Fruit fly (Drosophila melanogaster) whole organism, embryonic: ENCODE results near the gene CG15203.

Experiments used
- B-H2 ChIP-seq: fragments of 200-800 bp; sonication (Bioruptor generic); optimal IDR thresholded peaks from 2 replicates; lab custom pipeline; 2018; ENCODE audit warnings: missing biosample characterization, mild to moderate bottlenecking, missing genetic modification characterization
- CG10321 ChIP-seq: fragments of 200-800 bp; sonication (Bioruptor generic); IDR thresholded peaks from 2 replicates; pipeline ENCODE4 v1.3.6; 2022; ENCODE audit warnings: missing biosample characterization, missing genetic modification characterization
- CG10979 ChIP-seq: fragments of 200-800 bp; sonication (Bioruptor generic); optimal IDR thresholded peaks from 2 replicates; lab custom pipeline; 2018; ENCODE audit warnings: missing biosample characterization, mild to moderate bottlenecking, missing genetic modification characterization, moderate library complexity
- CG11504 ChIP-seq: fragments of 200-800 bp; sonication (Bioruptor generic); optimal IDR thresholded peaks from 3 replicates; lab custom pipeline; 2019; ENCODE audit warnings: missing biosample characterization, mild to moderate bottlenecking, missing genetic modification characterization, moderate library complexity
- CG11695 ChIP-seq: fragments of 200-800 bp; sonication (Bioruptor generic); IDR thresholded peaks from 3 replicates; pipeline ENCODE4 v1.3.6; 2022; ENCODE audit warnings: missing biosample characterization, missing genetic modification characterization
- CG14667 ChIP-seq: fragments of 200-800 bp; sonication (Bioruptor generic); IDR thresholded peaks from 2 replicates; pipeline ENCODE4 v1.3.6; 2022; ENCODE audit warnings: missing biosample characterization, missing genetic modification characterization
- CG15514 ChIP-seq: fragments of 200-800 bp; sonication (Bioruptor generic); optimal IDR thresholded peaks from 3 replicates; lab custom pipeline; 2017; ENCODE audit warnings: missing biosample characterization, missing genetic modification characterization, mild to moderate bottlenecking, moderate library complexity, missing genetic modification reagents
- CG17361 ChIP-seq: fragments of 200-800 bp; sonication (Bioruptor generic); IDR thresholded peaks from 3 replicates; pipeline ENCODE4 v1.3.6; 2022; ENCODE audit warnings: missing biosample characterization, missing genetic modification characterization
- CG17568 ChIP-seq: fragments of 200-800 bp; sonication (Bioruptor generic); optimal IDR thresholded peaks from 2 replicates; lab custom pipeline; 2018; ENCODE audit warnings: missing biosample characterization, mild to moderate bottlenecking, missing genetic modification characterization, moderate library complexity
- CG2712 ChIP-seq: fragments of 200-800 bp; optimal IDR thresholded peaks from 3 replicates; lab custom pipeline; 2019; ENCODE audit warnings: missing biosample characterization, mild to moderate bottlenecking, missing genetic modification characterization, moderate library complexity
- CG30403 ChIP-seq: fragments of 200-800 bp; sonication (Bioruptor generic); optimal IDR thresholded peaks from 3 replicates; lab custom pipeline; 2016; ENCODE audit warnings: missing biosample characterization, missing genetic modification characterization
- CG31388 ChIP-seq: fragments of 200-800 bp; sonication (Bioruptor generic); optimal IDR thresholded peaks from 2 replicates; lab custom pipeline; 2016; ENCODE audit warnings: missing biosample characterization, missing genetic modification characterization
- CG3838 ChIP-seq: fragments of 200-800 bp; sonication (Bioruptor generic); optimal IDR thresholded peaks from 3 replicates; lab custom pipeline; 2016; ENCODE audit warnings: missing biosample characterization, missing genetic modification characterization
- CG3847 ChIP-seq: fragments of 200-800 bp; sonication (Bioruptor generic); IDR thresholded peaks from 2 replicates; pipeline ENCODE4 v1.3.6; 2022; ENCODE audit warnings: missing biosample characterization, missing genetic modification characterization
- CG4424 ChIP-seq: fragments of 200-800 bp; sonication (Bioruptor generic); optimal IDR thresholded peaks from 3 replicates; lab custom pipeline; 2016; ENCODE audit warnings: missing biosample characterization, missing genetic modification characterization
- CG7372 ChIP-seq: fragments of 200-800 bp; sonication (Bioruptor generic); IDR thresholded peaks from 2 replicates; pipeline ENCODE4 v1.3.6; 2022; ENCODE audit warnings: missing biosample characterization, missing genetic modification characterization
- CkIIα-i1 ChIP-seq: fragments of 200-800 bp; sonication (Bioruptor generic); IDR thresholded peaks from 2 replicates; pipeline ENCODE4 v1.3.6; 2022; ENCODE audit warnings: missing biosample characterization, missing genetic modification characterization
- CoRest ChIP-seq: fragments of 200-800 bp; sonication (Bioruptor generic); optimal IDR thresholded peaks from 3 replicates; lab custom pipeline; 2018; ENCODE audit warnings: missing biosample characterization, mild to moderate bottlenecking, missing genetic modification characterization, moderate library complexity
- D19A ChIP-seq: fragments of 200-800 bp; optimal IDR thresholded peaks from 3 replicates; lab custom pipeline; 2019; ENCODE audit warnings: missing biosample characterization, mild to moderate bottlenecking, missing genetic modification characterization, moderate library complexity
- Doc3 ChIP-seq: fragments of 200-800 bp; sonication (Bioruptor generic); IDR thresholded peaks from 3 replicates; pipeline ENCODE4 v1.3.6; 2022; ENCODE audit warnings: missing biosample characterization, missing genetic modification characterization; ENCODE audit not compliant: partially characterized antibody
- Dref ChIP-seq: fragments of 200-800 bp; sonication (Bioruptor generic); IDR thresholded peaks from 2 replicates; pipeline ENCODE4 v1.3.6; 2022; ENCODE audit warnings: missing biosample characterization, missing genetic modification characterization
- Ets65A ChIP-seq: fragments of 200-800 bp; sonication (Bioruptor generic); peaks from one replicate; lab custom pipeline; 2016; ENCODE audit warnings: missing biosample characterization, missing genetic modification characterization
- HLHmδ ChIP-seq: fragments of 200-800 bp; sonication (Bioruptor generic); optimal IDR thresholded peaks from 2 replicates; lab custom pipeline; 2018; ENCODE audit warnings: missing biosample characterization, mild to moderate bottlenecking, missing genetic modification characterization, moderate library complexity
- Hr3 ChIP-seq: fragments of 200-800 bp; sonication (Bioruptor generic); optimal IDR thresholded peaks from 3 replicates; lab custom pipeline; 2016; ENCODE audit warnings: missing biosample characterization, missing genetic modification characterization
- Hsf ChIP-seq: fragments of 200-800 bp; sonication (Bioruptor generic); optimal IDR thresholded peaks from 3 replicates; lab custom pipeline; 2016; ENCODE audit warnings: missing biosample characterization, missing genetic modification characterization
- MBD-R2 ChIP-seq: fragments of 200-800 bp; sonication (Bioruptor generic); IDR thresholded peaks from 2 replicates; pipeline ENCODE4 v1.3.6; 2022; ENCODE audit warnings: missing biosample characterization, missing genetic modification characterization
- Meics ChIP-seq: fragments of 200-800 bp; sonication (Bioruptor generic); optimal IDR thresholded peaks from 2 replicates; lab custom pipeline; 2017; ENCODE audit warnings: missing biosample characterization, mild to moderate bottlenecking, missing genetic modification characterization
- Optix ChIP-seq: fragments of 200-800 bp; sonication (Bioruptor generic); IDR thresholded peaks from 3 replicates; pipeline ENCODE4 v1.3.6; 2022; ENCODE audit warnings: missing biosample characterization, missing genetic modification characterization
- Ptx1 ChIP-seq: fragments of 200-800 bp; sonication (Bioruptor generic); IDR thresholded peaks from 2 replicates; pipeline ENCODE4 v1.3.6; 2022; ENCODE audit warnings: missing biosample characterization, missing genetic modification characterization
- Rfx ChIP-seq: fragments of 200-800 bp; sonication (Bioruptor generic); IDR thresholded peaks from 2 replicates; pipeline ENCODE4 v1.3.6; 2022; ENCODE audit warnings: missing biosample characterization, missing genetic modification characterization
- Xrp1 ChIP-seq: fragments of 200-800 bp; sonication (Bioruptor generic); IDR thresholded peaks from 2 replicates; pipeline ENCODE4 v1.3.6; 2022; ENCODE audit warnings: missing biosample characterization, missing genetic modification characterization
- ab ChIP-seq: fragments of 200-800 bp; sonication (Bioruptor generic); optimal IDR thresholded peaks from 2 replicates; lab custom pipeline; 2016; ENCODE audit warnings: missing biosample characterization, missing genetic modification characterization
- ara ChIP-seq: fragments of 200-800 bp; sonication (Bioruptor generic); IDR thresholded peaks from 2 replicates; pipeline ENCODE4 v1.3.6; 2022; ENCODE audit warnings: missing biosample characterization, missing genetic modification characterization
- chm ChIP-seq: fragments of 200-800 bp; sonication (Bioruptor generic); IDR thresholded peaks from 2 replicates; pipeline ENCODE4 v1.3.6; 2022; ENCODE audit warnings: missing biosample characterization, missing genetic modification characterization
- da ChIP-seq: fragments of 200-800 bp; sonication (Bioruptor generic); optimal IDR thresholded peaks from 2 replicates; lab custom pipeline; 2016; ENCODE audit warnings: missing biosample characterization, missing genetic modification characterization
- ems ChIP-seq: fragments of 200-800 bp; sonication (Bioruptor generic); optimal IDR thresholded peaks from 3 replicates; lab custom pipeline; 2016; ENCODE audit warnings: missing biosample characterization, missing genetic modification characterization
- gcm ChIP-seq: fragments of 200-800 bp; sonication (Bioruptor generic); optimal IDR thresholded peaks from 2 replicates; lab custom pipeline; 2019; ENCODE audit warnings: missing biosample characterization, mild to moderate bottlenecking, missing genetic modification characterization, moderate library complexity
- gt ChIP-seq: fragments of 200-800 bp; sonication (Bioruptor generic); IDR thresholded peaks from 2 replicates; pipeline ENCODE4 v1.3.6; 2022; ENCODE audit warnings: missing biosample characterization, missing genetic modification characterization
- hbn ChIP-seq: fragments of 200-800 bp; sonication (Bioruptor generic); IDR thresholded peaks from 2 replicates; pipeline ENCODE4 v1.3.6; 2022; ENCODE audit warnings: missing biosample characterization, missing genetic modification characterization; ENCODE audit not compliant: partially characterized antibody
- hth ChIP-seq: fragments of >200 bp; optimal IDR thresholded peaks from 2 replicates; lab custom pipeline; 2017; ENCODE audit warnings: inconsistent platforms
- ind ChIP-seq: fragments of 200-800 bp; sonication (Bioruptor generic); optimal IDR thresholded peaks from 3 replicates; lab custom pipeline; 2016; ENCODE audit warnings: missing biosample characterization, missing genetic modification characterization
- odd ChIP-seq: fragments of 200-800 bp; sonication (Bioruptor generic); optimal IDR thresholded peaks from 2 replicates; lab custom pipeline; 2017; ENCODE audit warnings: missing biosample characterization, mild to moderate bottlenecking, missing genetic modification characterization
- onecut ChIP-seq: fragments of 200-800 bp; sonication (Bioruptor generic); IDR thresholded peaks from 2 replicates; pipeline ENCODE4 v1.3.6; 2022; ENCODE audit warnings: missing biosample characterization, missing genetic modification characterization
- pb ChIP-seq: fragments of 200-800 bp; sonication (Bioruptor generic); optimal IDR thresholded peaks from 3 replicates; lab custom pipeline; 2016; ENCODE audit warnings: missing biosample characterization, missing genetic modification characterization
- phol ChIP-seq: fragments of 200-800 bp; sonication (Bioruptor generic); optimal IDR thresholded peaks from 3 replicates; lab custom pipeline; 2018; ENCODE audit warnings: missing biosample characterization, mild to moderate bottlenecking, missing genetic modification characterization, moderate library complexity
- ranshi ChIP-seq: fragments of 200-800 bp; sonication (Bioruptor generic); IDR thresholded peaks from 2 replicates; pipeline ENCODE4 v1.3.6; 2022; ENCODE audit warnings: missing biosample characterization, missing genetic modification characterization
- salm ChIP-seq: fragments of 200-800 bp; sonication (Bioruptor generic); optimal IDR thresholded peaks from 2 replicates; lab custom pipeline; 2018; ENCODE audit warnings: missing biosample characterization, mild to moderate bottlenecking, missing genetic modification characterization
- sens ChIP-seq: fragments of 200-800 bp; sonication (Bioruptor generic); peaks from one replicate; lab custom pipeline; 2016; ENCODE audit warnings: missing biosample characterization, missing genetic modification characterization
- slbo ChIP-seq: fragments of 200-800 bp; sonication (Bioruptor generic); IDR thresholded peaks from 2 replicates; pipeline ENCODE4 v1.3.6; 2022; ENCODE audit warnings: missing biosample characterization, missing genetic modification characterization
- sob ChIP-seq: fragments of 200-800 bp; sonication (Bioruptor generic); IDR thresholded peaks from 2 replicates; pipeline ENCODE4 v1.3.6; 2022; ENCODE audit warnings: missing biosample characterization, missing genetic modification characterization
- ssp ChIP-seq: fragments of 200-800 bp; sonication (Bioruptor generic); IDR thresholded peaks from 2 replicates; pipeline ENCODE4 v1.3.6; 2022; ENCODE audit warnings: missing biosample characterization, missing genetic modification characterization
- tap ChIP-seq: fragments of 200-800 bp; optimal IDR thresholded peaks from 3 replicates; lab custom pipeline; 2019; ENCODE audit warnings: missing biosample characterization, mild to moderate bottlenecking, missing genetic modification characterization, moderate library complexity
- vnd ChIP-seq: fragments of 200-800 bp; sonication (Bioruptor generic); IDR thresholded peaks from 3 replicates; pipeline ENCODE4 v1.3.6; 2022; ENCODE audit warnings: missing biosample characterization, missing genetic modification characterization; ENCODE audit not compliant: partially characterized antibody
- zen2 ChIP-seq: fragments of 200-800 bp; sonication (Bioruptor generic); IDR thresholded peaks from 3 replicates; pipeline ENCODE4 v1.3.6; 2022; ENCODE audit warnings: missing biosample characterization, missing genetic modification characterization; ENCODE audit not compliant: partially characterized antibody

Gene CG15203

DNA sequence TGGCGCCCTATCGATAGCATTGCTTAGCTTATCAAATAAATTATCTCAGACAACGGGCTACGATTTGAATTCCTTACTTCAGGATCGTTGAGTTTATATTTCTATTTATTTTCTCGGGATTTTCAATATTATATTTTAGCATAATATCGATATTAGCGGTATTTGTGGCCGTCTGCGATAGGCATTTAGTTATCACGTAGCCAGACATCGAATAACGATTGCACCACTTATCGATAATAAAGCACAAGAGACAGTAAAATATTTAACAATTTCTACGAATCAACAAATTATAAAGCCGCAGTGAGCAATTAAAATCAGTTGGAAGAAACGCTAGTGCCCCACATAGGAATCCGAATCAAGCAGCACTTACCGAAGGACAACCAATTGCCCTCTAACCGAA is 23.8 kb downstream of the CG15203 start, which contains the start of gene CG2076 (continued):
- no peak for TF ChIP-seq Hsf (GFP tag; lab: Kevin White, UChicago)
- TF ChIP-seq da, result no peak
- TF ChIP-seq Optix, result no peak
- peak; percentile 86 for TF ChIP-seq Doc3 (GFP tag; lab: Robert Waterston, UW)
- no peak for TF ChIP-seq CkIIα-i1 (GFP tag; lab: Robert Waterston, UW)
- TF ChIP-seq CG7372 (GFP tag; lab: Robert Waterston, UW), result no peak
- no peak for TF ChIP-seq Ets65A (GFP tag; lab: Kevin White, UChicago)
- no peak for TF ChIP-seq D19A (tag; lab: Kevin White, UChicago)
- no peak for TF ChIP-seq CG3847 (GFP tag; lab: Robert Waterston, UW)
- TF ChIP-seq Rfx (GFP tag; lab: Robert Waterston, UW), result no peak
- TF ChIP-seq tap, result no peak
- TF ChIP-seq CG2712 (tag; lab: Kevin White, UChicago), result no peak
- no peak for TF ChIP-seq phol
- TF ChIP-seq ranshi (GFP tag; lab: Robert Waterston, UW), result no peak
- no peak for TF ChIP-seq CG30403
- peak; percentile 41 for TF ChIP-seq sens (GFP tag; lab: Kevin White, UChicago)
- TF ChIP-seq MBD-R2, result peak; percentile 57
- TF ChIP-seq Hr3 (GFP tag; lab: Kevin White, UChicago), result no peak
- TF ChIP-seq CG15514 (GFP tag; lab: Kevin White, UChicago), result peak; percentile 23
- no peak for TF ChIP-seq CG14667
- TF ChIP-seq HLHmδ (GFP tag; lab: Kevin White, UChicago), result no peak
- TF ChIP-seq odd (GFP tag; lab: Kevin White, UChicago), result no peak
- no peak for TF ChIP-seq sob (GFP tag; lab: Robert Waterston, UW)
- no peak for TF ChIP-seq onecut (GFP tag; lab: Robert Waterston, UW)
- TF ChIP-seq ab (GFP tag; lab: Kevin White, UChicago), result no peak
- TF ChIP-seq CG11504 (tag; lab: Kevin White, UChicago), result no peak
- TF ChIP-seq CG17361, result no peak
- no peak for TF ChIP-seq ssp (GFP tag; lab: Robert Waterston, UW)
- no peak for TF ChIP-seq CG10979 (tag; lab: Kevin White, UChicago)
- TF ChIP-seq CG3838 (GFP tag; lab: Kevin White, UChicago), result no peak
- no peak for TF ChIP-seq pb (GFP tag; lab: Kevin White, UChicago)
- no peak for TF ChIP-seq chm (GFP tag; lab: Robert Waterston, UW)
- no peak for TF ChIP-seq CG10321 (GFP tag; lab: Robert Waterston, UW)
- no peak for TF ChIP-seq slbo (GFP tag; lab: Robert Waterston, UW)
- TF ChIP-seq ara (GFP tag; lab: Robert Waterston, UW), result no peak
- no peak for TF ChIP-seq hth
- TF ChIP-seq Dref (GFP tag; lab: Robert Waterston, UW), result peak; percentile 87
- TF ChIP-seq CG31388 (GFP tag; lab: Kevin White, UChicago), result no peak
- TF ChIP-seq zen2 (GFP tag; lab: Robert Waterston, UW), result peak; percentile 87; the same call in 2 of the 3 replicates
- peak; percentile 92 for TF ChIP-seq vnd
- TF ChIP-seq hbn, result peak; percentile 72
- no peak for TF ChIP-seq ind
- TF ChIP-seq Xrp1 (GFP tag; lab: Robert Waterston, UW), result no peak
- TF ChIP-seq ems (GFP tag; lab: Kevin White, UChicago), result no peak
- no peak for TF ChIP-seq CG11695 (GFP tag; lab: Robert Waterston, UW)
- TF ChIP-seq gcm (GFP tag; lab: Kevin White, UChicago), result no peak
- TF ChIP-seq gt, result no peak
- no peak for TF ChIP-seq Meics
- no peak for TF ChIP-seq salm (tag; lab: Kevin White, UChicago)
- no peak for TF ChIP-seq CG17568 (GFP tag; lab: Kevin White, UChicago)
- no peak for TF ChIP-seq Ptx1 (GFP tag; lab: Robert Waterston, UW)
- no peak for TF ChIP-seq CG4424 (GFP tag; lab: Kevin White, UChicago)
- TF ChIP-seq CoRest (tag; lab: Kevin White, UChicago), result no peak
- TF ChIP-seq B-H2 (GFP tag; lab: Kevin White, UChicago), result no peak
